Fruit fly (Drosophila melanogaster) whole organism, prepupa: ENCODE measurements around the gene CG13699.

ENCODE experiments used
- CG10631 ChIP-seq: fragments of 200-800 bp; sonication (Bioruptor generic); optimal IDR thresholded peaks from 2 replicates; lab custom pipeline; 2016; ENCODE audit warnings: missing biosample characterization, missing genetic modification characterization
- CG10669 ChIP-seq: fragments of 200-800 bp; sonication (Bioruptor generic); optimal IDR thresholded peaks from 3 replicates; lab custom pipeline; 2018; ENCODE audit warnings: missing biosample characterization, mild to moderate bottlenecking, missing genetic modification characterization, moderate library complexity
- CG11294 ChIP-seq: fragments of 200-800 bp; sonication (Bioruptor generic); IDR thresholded peaks from 2 replicates; pipeline ENCODE4 v1.3.6; 2022; ENCODE audit warnings: missing biosample characterization, missing genetic modification characterization
- CG11762 ChIP-seq: fragments of 200-800 bp; sonication (Bioruptor generic); optimal IDR thresholded peaks from 3 replicates; lab custom pipeline; 2016; ENCODE audit warnings: missing biosample characterization, missing genetic modification characterization; ENCODE audit not compliant: insufficient read depth
- CG11902 ChIP-seq: fragments of 200-800 bp; sonication (Bioruptor generic); optimal IDR thresholded peaks from 3 replicates; lab custom pipeline; 2016; ENCODE audit warnings: missing biosample characterization, missing genetic modification characterization
- CG15336 ChIP-seq: fragments of 200-800 bp; sonication (Bioruptor generic); IDR thresholded peaks from 2 replicates; pipeline ENCODE4 v1.3.6; 2022; ENCODE audit warnings: missing biosample characterization, missing genetic modification characterization
- CG1621 ChIP-seq: fragments of 200-800 bp; sonication (Bioruptor generic); optimal IDR thresholded peaks from 3 replicates; lab custom pipeline; 2018; ENCODE audit warnings: missing biosample characterization, mild to moderate bottlenecking, missing genetic modification characterization
- CG16779 ChIP-seq: fragments of 200-800 bp; sonication (Bioruptor generic); optimal IDR thresholded peaks from 3 replicates; lab custom pipeline; 2017; ENCODE audit warnings: missing biosample characterization, mild to moderate bottlenecking, missing genetic modification characterization
- CG31627 ChIP-seq: fragments of 200-800 bp; sonication (Bioruptor generic); optimal IDR thresholded peaks from 3 replicates; lab custom pipeline; 2016; ENCODE audit warnings: missing biosample characterization, missing genetic modification characterization
- CG32006 ChIP-seq: fragments of 200-800 bp; sonication (Bioruptor generic); optimal IDR thresholded peaks from 3 replicates; lab custom pipeline; 2017; ENCODE audit warnings: missing biosample characterization, mild to moderate bottlenecking, missing genetic modification characterization
- CG34406 ChIP-seq: fragments of 200-800 bp; sonication (Bioruptor generic); optimal IDR thresholded peaks from 3 replicates; lab custom pipeline; 2016; ENCODE audit warnings: missing biosample characterization, missing genetic modification characterization
- CG4318 ChIP-seq: fragments of 200-800 bp; sonication (Bioruptor generic); optimal IDR thresholded peaks from 3 replicates; lab custom pipeline; 2017; ENCODE audit warnings: missing biosample characterization, mild to moderate bottlenecking, missing genetic modification characterization
- CG6163 ChIP-seq: fragments of 200-800 bp; sonication (Bioruptor generic); IDR thresholded peaks from 3 replicates; pipeline ENCODE4 v1.3.6; 2022; ENCODE audit warnings: missing biosample characterization, missing genetic modification characterization
- CG6276 ChIP-seq: fragments of 200-800 bp; sonication (Bioruptor generic); optimal IDR thresholded peaks from 2 replicates; lab custom pipeline; 2017; ENCODE audit warnings: missing biosample characterization, mild to moderate bottlenecking, missing genetic modification characterization
- CG6792 ChIP-seq: fragments of 200-800 bp; sonication (Bioruptor generic); optimal IDR thresholded peaks from 3 replicates; lab custom pipeline; 2016; ENCODE audit warnings: missing biosample characterization, missing genetic modification characterization
- CG6808 ChIP-seq: fragments of 200-800 bp; sonication (Bioruptor generic); optimal IDR thresholded peaks from 3 replicates; lab custom pipeline; 2017; ENCODE audit warnings: missing biosample characterization, missing genetic modification characterization, mild to moderate bottlenecking, moderate library complexity, missing genetic modification reagents
- CG6854 ChIP-seq: fragments of 200-800 bp; sonication (Bioruptor generic); optimal IDR thresholded peaks from 2 replicates; lab custom pipeline; 2017; ENCODE audit warnings: missing biosample characterization, mild to moderate bottlenecking, missing genetic modification characterization
- CG7368 ChIP-seq: fragments of 200-800 bp; sonication (Bioruptor generic); optimal IDR thresholded peaks from 3 replicates; lab custom pipeline; 2016; ENCODE audit warnings: missing biosample characterization, missing genetic modification characterization
- CG8119 ChIP-seq: fragments of 200-800 bp; sonication (Bioruptor generic); IDR thresholded peaks from 3 replicates; pipeline ENCODE4 v1.3.6; 2022; ENCODE audit warnings: missing biosample characterization, missing genetic modification characterization
- CG8319 ChIP-seq: fragments of 200-800 bp; sonication (Bioruptor generic); optimal IDR thresholded peaks from 3 replicates; lab custom pipeline; 2016; ENCODE audit warnings: missing biosample characterization, missing genetic modification characterization
- CG8632 ChIP-seq: fragments of 200-800 bp; sonication (Bioruptor generic); optimal IDR thresholded peaks from 3 replicates; lab custom pipeline; 2016; ENCODE audit warnings: missing biosample characterization, missing genetic modification characterization
- CG9139 ChIP-seq: fragments of 200-800 bp; sonication (Bioruptor generic); optimal IDR thresholded peaks from 3 replicates; lab custom pipeline; 2017; ENCODE audit warnings: missing biosample characterization, mild to moderate bottlenecking, missing genetic modification characterization
- Eip75B ChIP-seq: fragments of 200-800 bp; sonication (Bioruptor generic); optimal IDR thresholded peaks from 3 replicates; lab custom pipeline; 2016; ENCODE audit warnings: missing biosample characterization, missing genetic modification characterization
- Eip78C ChIP-seq: fragments of 200-800 bp; sonication (Bioruptor generic); peaks from one replicate; lab custom pipeline; 2016; ENCODE audit warnings: missing biosample characterization, missing genetic modification characterization
- Eip93F ChIP-seq: fragments of 200-800 bp; sonication (Bioruptor generic); optimal IDR thresholded peaks from 2 replicates; lab custom pipeline; 2016; ENCODE audit warnings: missing biosample characterization, mild to moderate bottlenecking, missing genetic modification characterization
- Ets21C ChIP-seq: fragments of 200-800 bp; sonication (Bioruptor generic); optimal IDR thresholded peaks from 3 replicates; lab custom pipeline; 2016; ENCODE audit warnings: missing biosample characterization, missing genetic modification characterization
- Ets96B ChIP-seq: fragments of 200-800 bp; optimal IDR thresholded peaks from 2 replicates; lab custom pipeline; 2019; ENCODE audit warnings: missing biosample characterization, mild to moderate bottlenecking, missing genetic modification characterization, moderate library complexity
- Gug ChIP-seq: fragments of 200-800 bp; sonication (Bioruptor generic); IDR thresholded peaks from 2 replicates; pipeline ENCODE4 v1.3.6; 2022; ENCODE audit warnings: missing biosample characterization, missing genetic modification characterization
- Hr38 ChIP-seq: sonication (Bioruptor generic); optimal IDR thresholded peaks from 2 replicates; lab custom pipeline; 2016; ENCODE audit warnings: missing biosample characterization, missing genetic modification characterization
- Hr4 ChIP-seq: fragments of 200-800 bp; sonication (Bioruptor generic); optimal IDR thresholded peaks from 3 replicates; lab custom pipeline; 2016; ENCODE audit warnings: missing biosample characterization, missing genetic modification characterization
- Lpt ChIP-seq: fragments of 200-800 bp; sonication (Bioruptor generic); optimal IDR thresholded peaks from 3 replicates; lab custom pipeline; 2016; ENCODE audit warnings: missing biosample characterization, missing genetic modification characterization
- Met ChIP-seq: fragments of 200-800 bp; sonication (Bioruptor generic); optimal IDR thresholded peaks from 3 replicates; lab custom pipeline; 2016; ENCODE audit warnings: missing biosample characterization, missing genetic modification characterization
- OdsH ChIP-seq: fragments of 200-800 bp; sonication (Bioruptor generic); optimal IDR thresholded peaks from 3 replicates; lab custom pipeline; 2016; ENCODE audit warnings: missing biosample characterization, missing genetic modification characterization
- Smox ChIP-seq: fragments of 200-800 bp; sonication (Bioruptor generic); optimal IDR thresholded peaks from 3 replicates; lab custom pipeline; 2016; ENCODE audit warnings: missing biosample characterization, missing genetic modification characterization
- Sox102F ChIP-seq: fragments of 200-800 bp; sonication (Bioruptor generic); optimal IDR thresholded peaks from 2 replicates; lab custom pipeline; 2016; ENCODE audit warnings: missing biosample characterization, mild to moderate bottlenecking, missing genetic modification characterization
- Sox14 ChIP-seq: fragments of 200-800 bp; sonication (Bioruptor generic); optimal IDR thresholded peaks from 3 replicates; lab custom pipeline; 2016; ENCODE audit warnings: missing biosample characterization, missing genetic modification characterization
- Sox15 ChIP-seq: fragments of 200-800 bp; sonication (Bioruptor generic); optimal IDR thresholded peaks from 3 replicates; lab custom pipeline; 2016; ENCODE audit warnings: missing biosample characterization, missing genetic modification characterization
- achi ChIP-seq: fragments of 200-800 bp; sonication (Bioruptor generic); optimal IDR thresholded peaks from 3 replicates; lab custom pipeline; 2016; ENCODE audit warnings: missing biosample characterization, missing genetic modification characterization
- acj6 ChIP-seq: fragments of 200-800 bp; sonication (Bioruptor generic); optimal IDR thresholded peaks from 3 replicates; lab custom pipeline; 2016; ENCODE audit warnings: missing biosample characterization, missing genetic modification characterization
- cyc ChIP-seq: fragments of 200-800 bp; sonication (Bioruptor generic); optimal IDR thresholded peaks from 3 replicates; lab custom pipeline; 2016; ENCODE audit warnings: missing biosample characterization, missing genetic modification characterization
- dac ChIP-seq: fragments of 200-800 bp; sonication (Bioruptor generic); optimal IDR thresholded peaks from 2 replicates; lab custom pipeline; 2017; ENCODE audit warnings: missing biosample characterization, mild to moderate bottlenecking, missing genetic modification characterization
- dsx ChIP-seq: fragments of 200-800 bp; optimal IDR thresholded peaks from 3 replicates; lab custom pipeline; 2019; ENCODE audit warnings: missing biosample characterization, mild to moderate bottlenecking, missing genetic modification characterization, moderate library complexity; ENCODE audit not compliant: poor library complexity, severe bottlenecking
- eg ChIP-seq: fragments of 200-800 bp; sonication (Bioruptor generic); IDR thresholded peaks from 3 replicates; pipeline ENCODE4 v1.3.6; 2022; ENCODE audit warnings: missing biosample characterization, missing genetic modification characterization
- esn ChIP-seq: fragments of 200-800 bp; sonication (Bioruptor generic); optimal IDR thresholded peaks from 2 replicates; lab custom pipeline; 2016; ENCODE audit warnings: missing biosample characterization, mild to moderate bottlenecking, missing genetic modification characterization, moderate library complexity
- fd59A ChIP-seq: fragments of 200-800 bp; sonication (Bioruptor generic); optimal IDR thresholded peaks from 2 replicates; lab custom pipeline; 2017; ENCODE audit warnings: missing biosample characterization, mild to moderate bottlenecking, missing genetic modification characterization, missing genetic modification reagents
- fd85E ChIP-seq: fragments of 200-800 bp; sonication (Bioruptor generic); optimal IDR thresholded peaks from 3 replicates; lab custom pipeline; 2016; ENCODE audit warnings: missing biosample characterization, missing genetic modification characterization
- lz ChIP-seq: fragments of 200-800 bp; sonication (Bioruptor generic); optimal IDR thresholded peaks from 3 replicates; lab custom pipeline; 2016; ENCODE audit warnings: missing biosample characterization, missing genetic modification characterization
- salr ChIP-seq, 2 experiments: fragments of 200-800 bp; sonication (Bioruptor generic); optimal IDR thresholded peaks; 3 replicates each; lab custom pipeline; 2016 to 2018; ENCODE audit warnings: missing biosample characterization in 2 of 2, missing genetic modification characterization in 2 of 2, mild to moderate bottlenecking in 1 of 2
- spab ChIP-seq: fragments of 200-800 bp; sonication (Bioruptor generic); optimal IDR thresholded peaks from 2 replicates; lab custom pipeline; 2017; ENCODE audit warnings: missing biosample characterization, mild to moderate bottlenecking, missing genetic modification characterization, missing genetic modification reagents
- ss ChIP-seq, 2 experiments: fragments of 200-800 bp; sonication (Bioruptor generic); optimal IDR thresholded peaks; 2 replicates in 1 of 2; 3 replicates in 1 of 2; lab custom pipeline; 2017 to 2018; ENCODE audit warnings: mild to moderate bottlenecking in 2 of 2, missing biosample characterization in 2 of 2, missing genetic modification characterization in 2 of 2, moderate library complexity in 1 of 2
- svp ChIP-seq: fragments of 200-800 bp; sonication (Bioruptor generic); peaks from one replicate; lab custom pipeline; 2016; ENCODE audit warnings: missing biosample characterization, missing genetic modification characterization
- topi ChIP-seq: fragments of 200-800 bp; sonication (Bioruptor generic); optimal IDR thresholded peaks from 3 replicates; lab custom pipeline; 2016; ENCODE audit warnings: missing biosample characterization, missing genetic modification characterization
- vri ChIP-seq: fragments of 200-800 bp; sonication (Bioruptor generic); optimal IDR thresholded peaks from 3 replicates; lab custom pipeline; 2016; ENCODE audit warnings: missing biosample characterization, mild to moderate bottlenecking, missing genetic modification characterization

The CG13699 gene

dm6 chr3L:18137197-18137596, 25.1 kb downstream of the CG13699 start:
- TF ChIP-seq CG8632 (GFP tag; lab: Kevin White, UChicago): peak; percentile 71
- TF ChIP-seq CG4318 (GFP tag; lab: Kevin White, UChicago): no peak
- TF ChIP-seq spab (GFP tag; lab: Kevin White, UChicago): no peak
- TF ChIP-seq Hr38 (GFP tag; lab: Kevin White, UChicago): no peak
- TF ChIP-seq Eip75B (GFP tag; lab: Kevin White, UChicago): peak; percentile 35
- TF ChIP-seq Ets21C (GFP tag; lab: Kevin White, UChicago): no peak
- no peak for TF ChIP-seq CG6276 (GFP tag; lab: Kevin White, UChicago)
- peak; percentile 52 for TF ChIP-seq acj6
- TF ChIP-seq CG16779 (tag; lab: Kevin White, UChicago): no peak
- peak; percentile 56 for TF ChIP-seq achi (GFP tag; lab: Kevin White, UChicago)
- TF ChIP-seq salr (GFP tag; optimal IDR thresholded peaks at IDR 0.05; lab: Kevin White, UChicago): no peak
- TF ChIP-seq CG8119 (GFP tag; lab: Robert Waterston, UW): no peak
- no peak for TF ChIP-seq CG11762
- peak; percentile 8 for TF ChIP-seq CG7368 (GFP tag; lab: Kevin White, UChicago)
- peak; percentile 2 for TF ChIP-seq CG6792 (GFP tag; lab: Kevin White, UChicago)
- TF ChIP-seq Smox (GFP tag; lab: Kevin White, UChicago): peak; percentile 59
- TF ChIP-seq cyc (GFP tag; lab: Kevin White, UChicago): peak; percentile 31
- TF ChIP-seq Sox14: peak; percentile 31
- TF ChIP-seq CG6808 (GFP tag; lab: Kevin White, UChicago): no peak
- TF ChIP-seq CG31627 (GFP tag; lab: Kevin White, UChicago): peak; percentile 4
- TF ChIP-seq Sox15: peak; percentile 38
- no peak for TF ChIP-seq Eip93F (GFP tag; lab: Kevin White, UChicago)
- TF ChIP-seq CG11294 (GFP tag; lab: Robert Waterston, UW): no peak
- peak; percentile 13 for TF ChIP-seq lz
- TF ChIP-seq Eip78C (GFP tag; lab: Kevin White, UChicago): peak; percentile 91
- TF ChIP-seq Hr4: no peak
- peak; percentile 52 for TF ChIP-seq esn (GFP tag; lab: Kevin White, UChicago)
- no peak for TF ChIP-seq CG15336
- peak; percentile 43 for TF ChIP-seq CG10669 (GFP tag; lab: Kevin White, UChicago)
- TF ChIP-seq CG8319 (GFP tag; lab: Kevin White, UChicago): peak; percentile 29
- TF ChIP-seq eg (GFP tag; lab: Robert Waterston, UW): no peak
- TF ChIP-seq CG34406 (GFP tag; lab: Kevin White, UChicago): peak; percentile 68
- no peak for TF ChIP-seq fd85E (GFP tag; lab: Kevin White, UChicago)
- TF ChIP-seq CG6854 (GFP tag; lab: Kevin White, UChicago): peak; percentile 27
- TF ChIP-seq dsx: peak; percentile 53
- TF ChIP-seq topi: peak; percentile 61
- no peak; the same call in 1 of the 3 replicates for TF ChIP-seq CG6163
- peak; percentile 89 for TF ChIP-seq svp (GFP tag; lab: Kevin White, UChicago)
- peak; percentile 55 for TF ChIP-seq OdsH (GFP tag; lab: Kevin White, UChicago)
- peak; percentile 11 for TF ChIP-seq vri (GFP tag; lab: Kevin White, UChicago)
- peak; percentile 33 for TF ChIP-seq CG11902 (GFP tag; lab: Kevin White, UChicago)
- TF ChIP-seq Ets96B (tag; lab: Kevin White, UChicago): peak; percentile 46
- TF ChIP-seq CG9139 (GFP tag; lab: Kevin White, UChicago): no peak
- TF ChIP-seq CG1621 (tag; lab: Kevin White, UChicago): no peak
- no peak for TF ChIP-seq fd59A (GFP tag; lab: Kevin White, UChicago)
- peak; percentile 68 for TF ChIP-seq Met
- TF ChIP-seq ss (GFP tag; optimal IDR thresholded peaks at IDR 0.05; lab: Kevin White, UChicago): peak; percentile 13 to 43
- peak; percentile 4 for TF ChIP-seq CG10631 (GFP tag; lab: Kevin White, UChicago)
- TF ChIP-seq Sox102F (GFP tag; lab: Kevin White, UChicago): peak; percentile 48
- no peak for TF ChIP-seq Lpt (GFP tag; lab: Kevin White, UChicago)
- TF ChIP-seq dac: no peak
- TF ChIP-seq Gug: no peak
- peak; percentile 3 for TF ChIP-seq CG32006 (GFP tag; lab: Kevin White, UChicago)
